Worm (Caenorhabditis elegans) whole organism, L3 larva: Measurements from ENCODE around the gene wago-4.

Source experiments
- R02D3.7 ChIP-seq: fragments of 150-350 bp; optimal IDR thresholded peaks from 2 replicates; lab custom pipeline; 2014; ENCODE audit warnings: missing biosample characterization, missing genetic modification characterization
- aly-2 ChIP-seq: fragments of 150-350 bp; optimal IDR thresholded peaks from 2 replicates; lab custom pipeline; 2014; ENCODE audit warnings: missing biosample characterization, missing genetic modification characterization
- ama-1 ChIP-seq: fragments of 150-350 bp; optimal IDR thresholded peaks from 2 replicates; lab custom pipeline; 2018
- ceh-82 ChIP-seq: fragments of 150-350 bp; optimal IDR thresholded peaks from 2 replicates; lab custom pipeline; 2014; ENCODE audit warnings: missing biosample characterization, missing genetic modification characterization
- egl-27 ChIP-seq: sonication (generic microtip); optimal IDR thresholded peaks from 4 replicates; lab custom pipeline; 2017; ENCODE audit warnings: missing biosample characterization, missing genetic modification reagents, missing genetic modification characterization
- elt-2 ChIP-seq: sonication (generic microtip); optimal IDR thresholded peaks from 2 replicates; lab custom pipeline; 2016; ENCODE audit warnings: missing genetic modification reagents, mild to moderate bottlenecking, missing genetic modification characterization, missing compliant biosample characterization
- fos-1 ChIP-seq: fragments of 150-350 bp; optimal IDR thresholded peaks from 2 replicates; lab custom pipeline; 2014; ENCODE audit warnings: missing biosample characterization, missing genetic modification characterization
- jun-1 ChIP-seq: fragments of 150-350 bp; optimal IDR thresholded peaks from 2 replicates; lab custom pipeline; 2014; ENCODE audit warnings: missing biosample characterization, missing genetic modification reagents, missing genetic modification characterization
- mdl-1 ChIP-seq: fragments of 150-350 bp; optimal IDR thresholded peaks from 2 replicates; lab custom pipeline; 2014; ENCODE audit warnings: missing biosample characterization, missing genetic modification characterization
- pha-4 ChIP-seq: fragments of 150-350 bp; optimal IDR thresholded peaks from 2 replicates; lab custom pipeline; 2014; ENCODE audit warnings: missing biosample characterization, missing genetic modification reagents, missing genetic modification characterization
- snpc-4 ChIP-seq: fragments of 150-350 bp; optimal IDR thresholded peaks from 2 replicates; lab custom pipeline; 2014; ENCODE audit warnings: missing biosample characterization, missing genetic modification characterization
- unc-39 ChIP-seq: sonication (generic microtip); optimal IDR thresholded peaks from 4 replicates; lab custom pipeline; 2017; ENCODE audit warnings: missing biosample characterization, missing genetic modification characterization

DNA sequence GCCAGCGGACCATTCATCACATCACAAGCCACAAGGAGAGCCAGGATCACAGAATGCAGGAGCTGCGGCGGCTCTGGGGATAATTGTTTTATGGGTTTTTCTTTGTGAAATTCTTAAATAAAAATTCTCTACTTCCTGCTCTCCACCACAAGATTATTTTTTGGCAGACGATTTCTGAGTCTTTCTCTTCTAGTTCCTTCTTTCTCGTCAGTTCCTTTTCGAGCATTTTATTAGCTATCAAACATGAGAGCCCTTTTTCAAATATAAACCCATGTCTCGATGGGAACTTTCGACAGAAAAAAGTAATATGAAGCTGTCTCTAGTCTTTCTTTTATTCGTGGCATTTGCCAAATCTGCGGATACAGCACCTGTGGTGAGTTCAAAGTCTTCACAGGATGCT is 30.9 kb upstream of the wago-4 start, which contains the start of gene F35C5.3:
- TF ChIP-seq jun-1 (tag; lab: Kevin White, UChicago) = no peak
- no peak for TF ChIP-seq aly-2 (tag; lab: Kevin White, UChicago)
- no peak for TF ChIP-seq unc-39 (tag; lab: Kevin White, UChicago)
- no peak for TF ChIP-seq snpc-4 (tag; lab: Kevin White, UChicago)
- no peak for TF ChIP-seq ama-1
- TF ChIP-seq ceh-82 (tag; lab: Kevin White, UChicago) = no peak
- TF ChIP-seq R02D3.7 (tag; lab: Kevin White, UChicago) = no peak
- no peak for TF ChIP-seq fos-1 (tag; lab: Kevin White, UChicago)
- no peak for TF ChIP-seq elt-2
- TF ChIP-seq mdl-1 (tag; lab: Kevin White, UChicago) = no peak
- TF ChIP-seq pha-4 (tag; lab: Kevin White, UChicago) = no peak
- TF ChIP-seq egl-27 (tag; lab: Kevin White, UChicago) = no peak
